Fruit fly (Drosophila melanogaster) whole organism, wandering third instar larva: Measurements from ENCODE around the gene Lgr4.
A peak's percentile ranks its signal among the peaks of the same experiment; 100 is the strongest.

Experiments
- Dfd ChIP-seq: fragments of >200 bp; optimal IDR thresholded peaks from 2 replicates; lab custom pipeline; 2017; ENCODE audit warnings: missing biosample characterization, missing genetic modification characterization
- Hr78 ChIP-seq: fragments of >200 bp; optimal IDR thresholded peaks from 2 replicates; lab custom pipeline; 2017; ENCODE audit warnings: missing biosample characterization, missing genetic modification characterization
- Sp1 ChIP-seq: fragments of 200-800 bp; sonication (Bioruptor generic); optimal IDR thresholded peaks from 3 replicates; lab custom pipeline; 2019; ENCODE audit warnings: missing biosample characterization, mild to moderate bottlenecking, missing genetic modification characterization, moderate library complexity
- br ChIP-seq: fragments of 200-800 bp; sonication (Bioruptor generic); optimal IDR thresholded peaks from 2 replicates; lab custom pipeline; 2016; ENCODE audit warnings: missing biosample characterization, missing genetic modification characterization
- dsf ChIP-seq: sonication (Bioruptor generic); optimal IDR thresholded peaks from 2 replicates; lab custom pipeline; 2016; ENCODE audit warnings: missing biosample characterization, missing genetic modification characterization, borderline replicate concordance
- h ChIP-seq: fragments of 200-800 bp; sonication (Bioruptor generic); optimal IDR thresholded peaks from 3 replicates; lab custom pipeline; 2016; ENCODE audit warnings: missing biosample characterization, mild to moderate bottlenecking, missing genetic modification characterization
- lola ChIP-seq: fragments of >200 bp; optimal IDR thresholded peaks from 2 replicates; lab custom pipeline; 2017; ENCODE audit warnings: missing biosample characterization, missing genetic modification characterization
- pan ChIP-seq: fragments of >200 bp; optimal IDR thresholded peaks from 2 replicates; lab custom pipeline; 2017
- sage ChIP-seq: fragments of 200-800 bp; sonication (Bioruptor generic); optimal IDR thresholded peaks from 2 replicates; lab custom pipeline; 2016; ENCODE audit warnings: missing biosample characterization, mild to moderate bottlenecking, missing genetic modification characterization

dm6 chrX:13112238-13112829, 76.6 kb downstream of the Lgr4 start, which contains the start of gene Chpf:
- TF ChIP-seq Hr78 (GFP tag; lab: Kevin White, UChicago) (no peak), dsf (GFP tag; lab: Kevin White, UChicago) (no peak), lola (GFP tag; lab: Kevin White, UChicago) (no peak), sage (GFP tag; lab: Kevin White, UChicago) (no peak), br (GFP tag; lab: Kevin White, UChicago) (no peak), Sp1 (no peak), pan (lab: Kevin White, UChicago) (no peak), Dfd (GFP tag; lab: Kevin White, UChicago) (no peak), h (peak; percentile 5)
